Fruit fly (Drosophila melanogaster): Measurements from ENCODE around the gene Sym.

Gene Sym

dm6 chr3R:5736305-5736869 is 5.9 kb downstream of the Sym start, which contains the start of the genes CG2100 and CG1236 (continued):
- TF ChIP-seq CG6808 (GFP tag; optimal IDR thresholded peaks at IDR 0.05) (peak; percentile 78), CG4318 (GFP tag; optimal IDR thresholded peaks at IDR 0.05) (no peak), Blimp-1 (GFP tag; optimal IDR thresholded peaks at IDR 0.05) (peak; percentile 69), Eip75B (GFP tag; optimal IDR thresholded peaks at IDR 0.05) (peak; percentile 47), CG7368 (GFP tag; optimal IDR thresholded peaks at IDR 0.05) (peak; percentile 73), fd85E (GFP tag; optimal IDR thresholded peaks at IDR 0.05) (no peak), esn (GFP tag; optimal IDR thresholded peaks at IDR 0.05) (peak; percentile 82), CG15336 (GFP tag; IDR thresholded peaks at IDR 0.05) (peak; percentile 81), acj6 (GFP tag; optimal IDR thresholded peaks at IDR 0.05) (peak; percentile 85)

dm6 chr3R:5733181-5733580 is 9.1 kb downstream of the Sym start, which contains the start of gene CG1239:
CG1239 (plus strand) TSS chr3R:5733513.
- TF ChIP-seq Sox102F (GFP tag; optimal IDR thresholded peaks at IDR 0.05) (no peak), fkh (GFP tag; optimal IDR thresholded peaks at IDR 0.05) (peak; percentile 56), Ets21C (GFP tag; optimal IDR thresholded peaks at IDR 0.05) (no peak), topi (GFP tag; optimal IDR thresholded peaks at IDR 0.05) (no peak), salr (GFP tag; optimal IDR thresholded peaks at IDR 0.05) (no peak), pdm3 (GFP tag; optimal IDR thresholded peaks at IDR 0.05) (no peak), achi (GFP tag; optimal IDR thresholded peaks at IDR 0.05) (no peak), dac (GFP tag; optimal IDR thresholded peaks at IDR 0.05) (no peak), CG3919 (GFP tag; optimal IDR thresholded peaks at IDR 0.05) (no peak)

DNA sequence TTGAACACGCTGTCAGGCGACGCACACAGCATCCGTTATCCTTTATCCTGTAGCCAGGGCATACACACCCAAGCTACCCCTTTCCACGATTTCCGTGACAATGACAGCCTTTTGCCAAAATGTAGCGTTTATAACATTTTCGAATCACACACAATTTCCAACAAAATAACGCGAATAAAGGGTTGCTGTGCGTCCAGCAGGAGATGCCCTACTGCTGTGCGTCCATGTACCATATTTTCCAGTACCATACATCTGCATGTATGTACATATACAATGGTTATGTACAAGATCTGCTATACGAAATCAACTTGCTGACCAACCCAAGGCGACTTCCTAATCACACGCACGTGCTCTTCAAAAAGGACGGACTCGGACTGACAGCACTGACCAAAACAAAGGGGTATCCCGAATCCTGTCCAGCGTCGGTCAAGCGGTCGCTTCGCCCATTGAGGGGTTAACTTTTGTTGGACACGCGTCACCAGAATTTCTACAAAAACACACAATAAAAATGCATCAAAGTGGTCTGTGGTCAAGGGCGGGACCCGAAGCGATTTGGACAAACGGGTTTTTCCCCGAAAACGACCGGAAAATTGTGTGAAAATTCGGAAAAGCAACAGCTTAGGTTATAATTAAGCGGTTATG is 14.4 kb downstream of the Sym start:
- no peak for TF ChIP-seq salr (GFP tag; optimal IDR thresholded peaks at IDR 0.05)
- TF ChIP-seq Sox14 (GFP tag; optimal IDR thresholded peaks at IDR 0.05), result no peak
- TF ChIP-seq eg (GFP tag; IDR thresholded peaks at IDR 0.05), result no peak
- TF ChIP-seq CG6854 (GFP tag; optimal IDR thresholded peaks at IDR 0.05), result no peak
- no peak for TF ChIP-seq CG11902 (GFP tag; optimal IDR thresholded peaks at IDR 0.05)
- no peak for TF ChIP-seq CG6276 (GFP tag; optimal IDR thresholded peaks at IDR 0.05)
- no peak for TF ChIP-seq CG9139 (GFP tag; optimal IDR thresholded peaks at IDR 0.05)
- no peak for TF ChIP-seq CG6792 (GFP tag; optimal IDR thresholded peaks at IDR 0.05)
- no peak for TF ChIP-seq Gug (GFP tag; IDR thresholded peaks at IDR 0.05)
- TF ChIP-seq CG10669 (GFP tag; optimal IDR thresholded peaks at IDR 0.05), result no peak
- TF ChIP-seq Blimp-1 (GFP tag; optimal IDR thresholded peaks at IDR 0.05), result no peak
- no peak for TF ChIP-seq Ets21C (GFP tag; optimal IDR thresholded peaks at IDR 0.05)
- TF ChIP-seq esn (GFP tag; optimal IDR thresholded peaks at IDR 0.05), result no peak
- TF ChIP-seq Eip75B (GFP tag; optimal IDR thresholded peaks at IDR 0.05), result no peak
- TF ChIP-seq lz (GFP tag; optimal IDR thresholded peaks at IDR 0.05), result no peak
- no peak for TF ChIP-seq Met (GFP tag; optimal IDR thresholded peaks at IDR 0.05)

- no peak for TF ChIP-seq pdm3 (GFP tag; optimal IDR thresholded peaks at IDR 0.05)
- no peak for TF ChIP-seq CG34406 (GFP tag; optimal IDR thresholded peaks at IDR 0.05)
- TF ChIP-seq cyc (GFP tag; optimal IDR thresholded peaks at IDR 0.05), result no peak
- TF ChIP-seq achi (GFP tag; optimal IDR thresholded peaks at IDR 0.05), result no peak
- TF ChIP-seq dac (GFP tag; optimal IDR thresholded peaks at IDR 0.05), result no peak
- TF ChIP-seq Hr4 (GFP tag; optimal IDR thresholded peaks at IDR 0.05), result no peak
- no peak for TF ChIP-seq spab (GFP tag; optimal IDR thresholded peaks at IDR 0.05)
- TF ChIP-seq CG3919 (GFP tag; optimal IDR thresholded peaks at IDR 0.05), result no peak
- no peak for TF ChIP-seq dsx (GFP tag; optimal IDR thresholded peaks at IDR 0.05; ENCODE audit: poor library complexity, severe bottlenecking)
- TF ChIP-seq fd59A (GFP tag; optimal IDR thresholded peaks at IDR 0.05), result no peak
These were observed 19.2 kb downstream of the Sym start for dm6 chr3R:5723122-5723521.

All from whole organism, prepupa.